Worm (Caenorhabditis elegans): ENCODE data around the gene F09B12.3.

DNA sequence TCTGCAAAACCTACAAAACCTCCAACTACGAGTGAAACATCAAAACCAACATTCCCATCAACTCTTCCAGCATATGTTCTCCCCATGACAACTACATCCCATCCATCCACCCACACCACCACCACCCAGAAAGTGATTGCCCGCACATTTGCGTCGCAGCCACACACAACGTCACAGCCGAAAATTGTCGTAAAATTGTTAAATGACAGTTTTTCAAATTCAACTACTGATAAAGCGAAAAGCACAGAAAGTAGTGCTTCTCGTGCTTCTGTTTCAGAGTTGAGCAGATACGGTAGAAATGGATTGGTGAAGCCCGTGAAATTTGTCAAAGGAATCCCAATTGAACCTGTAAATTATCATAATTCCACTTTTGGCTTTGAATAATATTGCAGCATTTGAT, 10.0 kb downstream of the F09B12.3 start:
- no peak for TF ChIP-seq klf-2 (GFP tag; conservative IDR thresholded peaks at IDR 0.05)
- no peak for TF ChIP-seq tab-1 (GFP tag; IDR thresholded peaks at IDR 0.05)

Measured in whole organism, midembryonic.